Fruit fly (Drosophila melanogaster) whole organism, embryonic: Measurements from ENCODE around the gene CG31141.

ENCODE experiments used
- Awh ChIP-seq: fragments of 200-800 bp; sonication (Bioruptor generic); IDR thresholded peaks from 2 replicates; pipeline ENCODE4, ENCODE4 v1.3.6; 2022; ENCODE audit warnings: missing biosample characterization, missing genetic modification characterization
- CG10321 ChIP-seq: fragments of 200-800 bp; sonication (Bioruptor generic); IDR thresholded peaks from 2 replicates; pipeline ENCODE4 v1.3.6; 2022; ENCODE audit warnings: missing biosample characterization, missing genetic modification characterization
- CG13624 ChIP-seq: fragments of 200-800 bp; sonication (Bioruptor generic); optimal IDR thresholded peaks from 2 replicates; lab custom pipeline; 2016; ENCODE audit warnings: missing biosample characterization, missing genetic modification characterization
- CG15514 ChIP-seq: fragments of 200-800 bp; sonication (Bioruptor generic); optimal IDR thresholded peaks from 3 replicates; lab custom pipeline; 2017; ENCODE audit warnings: missing biosample characterization, missing genetic modification characterization, mild to moderate bottlenecking, moderate library complexity, missing genetic modification reagents
- CG1792 ChIP-seq: fragments of 200-800 bp; sonication (Bioruptor generic); optimal IDR thresholded peaks from 2 replicates; lab custom pipeline; 2016; ENCODE audit warnings: missing biosample characterization, missing genetic modification characterization
- CG18262 ChIP-seq: fragments of 200-800 bp; optimal IDR thresholded peaks from 3 replicates; lab custom pipeline; 2019; ENCODE audit warnings: missing biosample characterization, mild to moderate bottlenecking, missing genetic modification characterization, moderate library complexity
- CG2116 ChIP-seq: fragments of 200-800 bp; sonication (Bioruptor generic); optimal IDR thresholded peaks from 3 replicates; lab custom pipeline; 2018; ENCODE audit warnings: missing biosample characterization, mild to moderate bottlenecking, missing genetic modification characterization
- CG2120 ChIP-seq: fragments of 200-800 bp; sonication (Bioruptor generic); optimal IDR thresholded peaks from 3 replicates; lab custom pipeline; 2016; ENCODE audit warnings: missing biosample characterization, missing genetic modification characterization
- CG2712 ChIP-seq: fragments of 200-800 bp; optimal IDR thresholded peaks from 3 replicates; lab custom pipeline; 2019; ENCODE audit warnings: missing biosample characterization, mild to moderate bottlenecking, missing genetic modification characterization, moderate library complexity
- CG3407 ChIP-seq: fragments of 200-800 bp; sonication (Bioruptor generic); optimal IDR thresholded peaks from 2 replicates; lab custom pipeline; 2018; ENCODE audit warnings: missing biosample characterization, mild to moderate bottlenecking, missing genetic modification characterization
- CG4282 ChIP-seq: fragments of 200-800 bp; sonication (Bioruptor generic); optimal IDR thresholded peaks from 2 replicates; lab custom pipeline; 2016; ENCODE audit warnings: missing biosample characterization, missing genetic modification characterization
- CG6683 ChIP-seq: fragments of 200-800 bp; sonication (Bioruptor generic); optimal IDR thresholded peaks from 2 replicates; lab custom pipeline; 2017; ENCODE audit warnings: missing biosample characterization, mild to moderate bottlenecking, missing genetic modification characterization, missing genetic modification reagents
- CG7928 ChIP-seq: fragments of 200-800 bp; sonication (Bioruptor generic); optimal IDR thresholded peaks from 2 replicates; lab custom pipeline; 2017; ENCODE audit warnings: missing biosample characterization, mild to moderate bottlenecking, missing genetic modification characterization
- CG8290 ChIP-seq, 3 experiments: fragments of 200-800 bp; sonication (Bioruptor generic); optimal IDR thresholded peaks; 2 replicates each; lab custom pipeline; 2016 to 2019; ENCODE audit warnings: missing biosample characterization in 3 of 3, missing genetic modification characterization in 3 of 3, mild to moderate bottlenecking in 2 of 3, moderate library complexity in 1 of 3
- CG8359 ChIP-seq: fragments of 200-800 bp; sonication (Bioruptor generic); optimal IDR thresholded peaks from 2 replicates; lab custom pipeline; 2017; ENCODE audit warnings: missing biosample characterization, mild to moderate bottlenecking, missing genetic modification characterization, borderline replicate concordance
- D19A ChIP-seq: fragments of 200-800 bp; optimal IDR thresholded peaks from 3 replicates; lab custom pipeline; 2019; ENCODE audit warnings: missing biosample characterization, mild to moderate bottlenecking, missing genetic modification characterization, moderate library complexity
- D19B ChIP-seq: fragments of 200-800 bp; sonication (Bioruptor generic); optimal IDR thresholded peaks from 2 replicates; lab custom pipeline; 2017; ENCODE audit warnings: missing biosample characterization, mild to moderate bottlenecking, missing genetic modification characterization
- Dad ChIP-seq: fragments of 200-800 bp; sonication (Bioruptor generic); optimal IDR thresholded peaks from 3 replicates; lab custom pipeline; 2016; ENCODE audit warnings: missing biosample characterization, missing genetic modification characterization
- Dfd ChIP-seq, 2 experiments: fragments of >200 bp; optimal IDR thresholded peaks; 2 replicates each; lab custom pipeline; 2017; ENCODE audit warnings: missing biosample characterization in 2 of 2, missing genetic modification characterization in 2 of 2
- HmgZ ChIP-seq: fragments of 200-800 bp; sonication (Bioruptor generic); optimal IDR thresholded peaks from 2 replicates; lab custom pipeline; 2018; ENCODE audit warnings: missing biosample characterization, mild to moderate bottlenecking, missing genetic modification characterization
- Hr51 ChIP-seq, 2 experiments: fragments of 200-800 bp; sonication (Bioruptor generic); optimal IDR thresholded peaks; 2 replicates in 1 of 2; 3 replicates in 1 of 2; lab custom pipeline; 2016 to 2018; ENCODE audit warnings: missing biosample characterization in 2 of 2, missing genetic modification characterization in 2 of 2, mild to moderate bottlenecking in 1 of 2, moderate library complexity in 1 of 2
- NC2α ChIP-seq: fragments of 200-800 bp; sonication (Bioruptor generic); optimal IDR thresholded peaks from 2 replicates; lab custom pipeline; 2016; ENCODE audit warnings: missing biosample characterization, missing genetic modification characterization
- Sin3A ChIP-seq: fragments of >200 bp; optimal IDR thresholded peaks from 2 replicates; lab custom pipeline; 2018
- Ssrp ChIP-seq: fragments of 200-800 bp; sonication (Bioruptor generic); optimal IDR thresholded peaks from 2 replicates; lab custom pipeline; 2018; ENCODE audit warnings: missing biosample characterization, mild to moderate bottlenecking, missing genetic modification characterization, moderate library complexity
- abd-A ChIP-seq: fragments of 200-800 bp; sonication (Bioruptor generic); optimal IDR thresholded peaks from 3 replicates; lab custom pipeline; 2019; ENCODE audit warnings: missing biosample characterization, mild to moderate bottlenecking, missing genetic modification characterization, moderate library complexity
- chn ChIP-seq: fragments of 200-800 bp; sonication (Bioruptor generic); optimal IDR thresholded peaks from 2 replicates; lab custom pipeline; 2016; ENCODE audit warnings: missing biosample characterization, missing genetic modification characterization
- cwo ChIP-seq: fragments of 200-800 bp; sonication (Bioruptor generic); optimal IDR thresholded peaks from 3 replicates; lab custom pipeline; 2017; ENCODE audit warnings: missing biosample characterization, missing genetic modification characterization, mild to moderate bottlenecking, moderate library complexity, missing genetic modification reagents
- dan ChIP-seq: fragments of 200-800 bp; sonication (Bioruptor generic); IDR thresholded peaks from 2 replicates; pipeline ENCODE4 v1.3.6; 2022; ENCODE audit warnings: missing biosample characterization, missing genetic modification characterization
- danr ChIP-seq: fragments of 200-800 bp; sonication (Bioruptor generic); IDR thresholded peaks from 2 replicates; pipeline ENCODE4 v1.3.6; 2022; ENCODE audit warnings: missing biosample characterization, missing genetic modification characterization
- disco-r ChIP-seq: fragments of 200-800 bp; sonication (Bioruptor generic); optimal IDR thresholded peaks from 2 replicates; lab custom pipeline; 2016; ENCODE audit warnings: missing biosample characterization, missing genetic modification characterization
- hkb ChIP-seq, 2 experiments: fragments of 200-800 bp in 1 of 2; fragments of >200 bp in 1 of 2; sonication (Bioruptor generic) in 1 of 2; IDR thresholded peaks in 1 of 2; optimal IDR thresholded peaks in 1 of 2; 2 replicates each; pipeline versions ENCODE4 v1.3.6 to Lab custom; 2017 to 2022; ENCODE audit warnings: missing biosample characterization in 1 of 2, missing genetic modification characterization in 1 of 2
- insv ChIP-seq, 2 experiments: fragments of 200-800 bp; sonication (Bioruptor generic); optimal IDR thresholded peaks; 3 replicates each; lab custom pipeline; 2016 to 2018; ENCODE audit warnings: missing biosample characterization in 2 of 2, missing genetic modification characterization in 2 of 2
- kni ChIP-seq: fragments of 200-800 bp; sonication (Bioruptor generic); optimal IDR thresholded peaks from 3 replicates; lab custom pipeline; 2017; ENCODE audit warnings: mild to moderate bottlenecking, missing biosample characterization, missing genetic modification reagents, missing genetic modification characterization
- luna ChIP-seq: fragments of 200-800 bp; sonication (Bioruptor generic); optimal IDR thresholded peaks from 2 replicates; lab custom pipeline; 2016; ENCODE audit warnings: missing biosample characterization, missing genetic modification characterization
- mld ChIP-seq: fragments of 200-800 bp; sonication (Bioruptor generic); IDR thresholded peaks from 3 replicates; pipeline ENCODE4 v1.3.6; 2022; ENCODE audit warnings: missing biosample characterization, missing genetic modification characterization; ENCODE audit not compliant: partially characterized antibody
- peb ChIP-seq: fragments of 200-800 bp; sonication (Bioruptor generic); IDR thresholded peaks from 2 replicates; pipeline ENCODE4 v1.3.6; 2022; ENCODE audit warnings: missing biosample characterization, missing genetic modification characterization
- rib ChIP-seq: fragments of 200-800 bp; sonication (Bioruptor generic); IDR thresholded peaks from 2 replicates; pipeline ENCODE4 v1.3.6; 2022; ENCODE audit warnings: missing biosample characterization, missing genetic modification characterization
- run ChIP-seq: fragments of 200-800 bp; sonication (Bioruptor generic); optimal IDR thresholded peaks from 3 replicates; lab custom pipeline; 2018; ENCODE audit warnings: missing biosample characterization, mild to moderate bottlenecking, missing genetic modification characterization
- seq ChIP-seq: fragments of 200-800 bp; sonication (Bioruptor generic); IDR thresholded peaks from 2 replicates; pipeline ENCODE4 v1.3.6; 2022; ENCODE audit warnings: missing biosample characterization, missing genetic modification characterization
- sim ChIP-seq: fragments of 200-800 bp; sonication (Bioruptor generic); IDR thresholded peaks from 2 replicates; pipeline ENCODE4 v1.3.6; 2022; ENCODE audit warnings: missing biosample characterization, missing genetic modification characterization
- sima ChIP-seq: fragments of 200-800 bp; sonication (Bioruptor generic); optimal IDR thresholded peaks from 2 replicates; lab custom pipeline; 2016; ENCODE audit warnings: missing biosample characterization, missing genetic modification characterization
- toy ChIP-seq: fragments of 200-800 bp; sonication (Bioruptor generic); IDR thresholded peaks from 2 replicates; pipeline ENCODE4 v1.3.6; 2022; ENCODE audit warnings: missing biosample characterization, missing genetic modification characterization

Gene CG31141

dm6 chr3R:23939921-23940839, 17.1 kb downstream of the CG31141 start (continued):
- TF ChIP-seq CG8359 (GFP tag; lab: Kevin White, UChicago) (peak; percentile 80), danr (GFP tag; lab: Robert Waterston, UW) (peak; percentile 76), insv (GFP tag; optimal IDR thresholded peaks at IDR 0.05; lab: Kevin White, UChicago) (peak in 1 of 2 experiments; percentile 75), CG2712 (tag; lab: Kevin White, UChicago) (peak; percentile 73), sima (GFP tag; lab: Kevin White, UChicago) (peak; percentile 58), CG13624 (GFP tag; lab: Kevin White, UChicago) (peak; percentile 27), NC2α (peak; percentile 60), CG1792 (GFP tag; lab: Kevin White, UChicago) (peak; percentile 62), CG6683 (peak; percentile 72), hkb (optimal IDR thresholded peaks at IDR 0.05; lab: Kevin White, UChicago) (no peak), hkb (GFP tag; IDR thresholded peaks at IDR 0.05; lab: Robert Waterston, UW) (peak; percentile 89), kni (GFP tag; lab: Kevin White, UChicago) (peak; percentile 98), CG7928 (peak; percentile 51), sim (GFP tag; lab: Robert Waterston, UW) (peak; percentile 84), seq (GFP tag; lab: Robert Waterston, UW) (peak; percentile 87), Awh (GFP tag; lab: Robert Waterston, UW) (peak; percentile 92), Sin3A (lab: Kevin White, UChicago) (no peak), cwo (peak; percentile 40), CG10321 (GFP tag; lab: Robert Waterston, UW) (peak; percentile 52; the same call in 1 of the 2 replicates), dan (GFP tag; lab: Robert Waterston, UW) (no peak), disco-r (no peak), CG15514 (GFP tag; lab: Kevin White, UChicago) (peak; percentile 80), Ssrp (tag; lab: Kevin White, UChicago) (peak; percentile 13), CG18262 (tag; lab: Kevin White, UChicago) (peak; percentile 76), CG4282 (GFP tag; lab: Kevin White, UChicago) (no peak), CG8290 (GFP tag; optimal IDR thresholded peaks at IDR 0.05; lab: Kevin White, UChicago) (peak; percentile 51), CG8290 (tag; optimal IDR thresholded peaks at IDR 0.05; lab: Kevin White, UChicago) (peak; percentile 90 to 94), peb (GFP tag; lab: Robert Waterston, UW) (peak; percentile 66), CG2116 (GFP tag; lab: Kevin White, UChicago) (peak; percentile 50), D19A (tag; lab: Kevin White, UChicago) (peak; percentile 64), run (tag; lab: Kevin White, UChicago) (peak; percentile 71), D19B (peak; percentile 48), luna (no peak), Hr51 (GFP tag; optimal IDR thresholded peaks at IDR 0.05; lab: Kevin White, UChicago) (peak; percentile 39 to 40), Dfd (GFP tag; optimal IDR thresholded peaks at IDR 0.05; lab: Kevin White, UChicago) (no peak), mld (GFP tag; lab: Robert Waterston, UW) (no peak), toy (GFP tag; lab: Robert Waterston, UW) (peak; percentile 47; the same call in 1 of the 2 replicates), CG2120 (GFP tag; lab: Kevin White, UChicago) (peak; percentile 54), abd-A (no peak), CG3407 (GFP tag; lab: Kevin White, UChicago) (peak; percentile 95), rib (peak; percentile 71), chn (GFP tag; lab: Kevin White, UChicago) (peak; percentile 47), Dad (GFP tag; lab: Kevin White, UChicago) (no peak), HmgZ (tag; lab: Kevin White, UChicago) (peak; percentile 90)
- TF ChIP-seq, all 482 proteins: peak for 354
